Fruit fly (Drosophila melanogaster) whole organism, embryonic: Measurements from ENCODE around the gene pes.

Experiments
- Bdp1 ChIP-seq: fragments of 200-800 bp; sonication (Bioruptor generic); optimal IDR thresholded peaks from 3 replicates; lab custom pipeline; 2016; ENCODE audit warnings: missing biosample characterization, missing genetic modification characterization
- Bteb2 ChIP-seq: fragments of 200-800 bp; sonication (Bioruptor generic); optimal IDR thresholded peaks from 2 replicates; lab custom pipeline; 2016; ENCODE audit warnings: missing biosample characterization, missing genetic modification characterization
- CG10959 ChIP-seq: fragments of 200-800 bp; sonication (Bioruptor generic); IDR thresholded peaks from 2 replicates; pipeline ENCODE4 v1.3.6; 2022; ENCODE audit warnings: missing biosample characterization, missing genetic modification characterization
- CG12104 ChIP-seq: fragments of 200-800 bp; sonication (Bioruptor generic); optimal IDR thresholded peaks from 3 replicates; lab custom pipeline; 2016; ENCODE audit warnings: missing biosample characterization, missing genetic modification characterization
- CG12391 ChIP-seq: fragments of 200-800 bp; sonication (Bioruptor generic); optimal IDR thresholded peaks from 3 replicates; lab custom pipeline; 2018; ENCODE audit warnings: missing biosample characterization, mild to moderate bottlenecking, missing genetic modification characterization, moderate library complexity
- CG13424 ChIP-seq: fragments of 200-800 bp; sonication (Bioruptor generic); optimal IDR thresholded peaks from 2 replicates; lab custom pipeline; 2019; ENCODE audit warnings: missing biosample characterization, mild to moderate bottlenecking, missing genetic modification characterization, moderate library complexity
- CG14667 ChIP-seq: fragments of 200-800 bp; sonication (Bioruptor generic); IDR thresholded peaks from 2 replicates; pipeline ENCODE4 v1.3.6; 2022; ENCODE audit warnings: missing biosample characterization, missing genetic modification characterization
- CG16815 ChIP-seq: fragments of 200-800 bp; sonication (Bioruptor generic); optimal IDR thresholded peaks from 3 replicates; lab custom pipeline; 2017; ENCODE audit warnings: missing biosample characterization, mild to moderate bottlenecking, missing genetic modification characterization
- CG17385 ChIP-seq: fragments of 200-800 bp; sonication (Bioruptor generic); optimal IDR thresholded peaks from 3 replicates; lab custom pipeline; 2018; ENCODE audit warnings: missing biosample characterization, mild to moderate bottlenecking, missing genetic modification characterization
- CG17802 ChIP-seq: fragments of 200-800 bp; sonication (Bioruptor generic); optimal IDR thresholded peaks from 2 replicates; lab custom pipeline; 2018; ENCODE audit warnings: missing biosample characterization, mild to moderate bottlenecking, missing genetic modification characterization, moderate library complexity
- CG31388 ChIP-seq: fragments of 200-800 bp; sonication (Bioruptor generic); optimal IDR thresholded peaks from 2 replicates; lab custom pipeline; 2016; ENCODE audit warnings: missing biosample characterization, missing genetic modification characterization
- CG3838 ChIP-seq: fragments of 200-800 bp; sonication (Bioruptor generic); optimal IDR thresholded peaks from 3 replicates; lab custom pipeline; 2016; ENCODE audit warnings: missing biosample characterization, missing genetic modification characterization
- CG3847 ChIP-seq: fragments of 200-800 bp; sonication (Bioruptor generic); IDR thresholded peaks from 2 replicates; pipeline ENCODE4 v1.3.6; 2022; ENCODE audit warnings: missing biosample characterization, missing genetic modification characterization
- CG4328 ChIP-seq: fragments of 200-800 bp; sonication (Bioruptor generic); optimal IDR thresholded peaks from 3 replicates; lab custom pipeline; 2017; ENCODE audit warnings: missing biosample characterization, missing genetic modification reagents, missing genetic modification characterization
- CG6689 ChIP-seq: fragments of 200-800 bp; sonication (Bioruptor generic); IDR thresholded peaks from 2 replicates; pipeline ENCODE4 v1.3.6; 2022; ENCODE audit warnings: missing biosample characterization, missing genetic modification characterization
- CG6854 ChIP-seq: fragments of 200-800 bp; sonication (Bioruptor generic); optimal IDR thresholded peaks from 3 replicates; lab custom pipeline; 2017; ENCODE audit warnings: missing biosample characterization, mild to moderate bottlenecking, missing genetic modification characterization
- CG7839 ChIP-seq: fragments of 200-800 bp; sonication (Bioruptor generic); optimal IDR thresholded peaks from 3 replicates; lab custom pipeline; 2018; ENCODE audit warnings: missing biosample characterization, mild to moderate bottlenecking, missing genetic modification characterization, moderate library complexity
- CG9727 ChIP-seq: fragments of 200-800 bp; sonication (Bioruptor generic); optimal IDR thresholded peaks from 3 replicates; lab custom pipeline; 2017; ENCODE audit warnings: missing biosample characterization, mild to moderate bottlenecking, missing genetic modification characterization
- Dip2 ChIP-seq: fragments of 200-800 bp; sonication (Bioruptor generic); IDR thresholded peaks from 2 replicates; pipeline ENCODE4 v1.3.6; 2022; ENCODE audit warnings: missing biosample characterization, missing genetic modification characterization
- Doc2 ChIP-seq: fragments of 200-800 bp; sonication (Bioruptor generic); IDR thresholded peaks from 2 replicates; pipeline ENCODE4 v1.3.6; 2022; ENCODE audit warnings: missing biosample characterization, missing genetic modification characterization
- Dp ChIP-seq: fragments of 200-800 bp; sonication (Bioruptor generic); optimal IDR thresholded peaks from 2 replicates; lab custom pipeline; 2018; ENCODE audit warnings: missing biosample characterization, mild to moderate bottlenecking, missing genetic modification characterization, moderate library complexity
- Elba2 ChIP-seq: fragments of 200-800 bp; sonication (Bioruptor generic); optimal IDR thresholded peaks from 3 replicates; lab custom pipeline; 2016; ENCODE audit warnings: missing biosample characterization, missing genetic modification characterization
- Fer3 ChIP-seq: fragments of 200-800 bp; sonication (Bioruptor generic); optimal IDR thresholded peaks from 2 replicates; lab custom pipeline; 2018; ENCODE audit warnings: missing biosample characterization, mild to moderate bottlenecking, missing genetic modification characterization, moderate library complexity
- Gsc ChIP-seq: fragments of 200-800 bp; sonication (Bioruptor generic); IDR thresholded peaks from 2 replicates; pipeline ENCODE4 v1.3.6; 2022; ENCODE audit warnings: missing biosample characterization, missing genetic modification characterization
- H2.0 ChIP-seq: fragments of 200-800 bp; sonication (Bioruptor generic); IDR thresholded peaks from 2 replicates; pipeline ENCODE4 v1.3.6; 2022; ENCODE audit warnings: missing biosample characterization, missing genetic modification characterization
- Nf-YB ChIP-seq: fragments of 200-800 bp; sonication (Bioruptor generic); optimal IDR thresholded peaks from 3 replicates; lab custom pipeline; 2019; ENCODE audit warnings: missing biosample characterization, mild to moderate bottlenecking, missing genetic modification characterization, moderate library complexity
- Oli ChIP-seq: fragments of 200-800 bp; sonication (Bioruptor generic); optimal IDR thresholded peaks from 2 replicates; lab custom pipeline; 2018; ENCODE audit warnings: missing biosample characterization, mild to moderate bottlenecking, missing genetic modification characterization, moderate library complexity
- Opbp ChIP-seq: fragments of 200-800 bp; sonication (Bioruptor generic); IDR thresholded peaks from 3 replicates; pipeline ENCODE4 v1.3.6; 2022; ENCODE audit warnings: missing biosample characterization, missing genetic modification characterization; ENCODE audit not compliant: partially characterized antibody
- Optix ChIP-seq: fragments of 200-800 bp; sonication (Bioruptor generic); IDR thresholded peaks from 3 replicates; pipeline ENCODE4 v1.3.6; 2022; ENCODE audit warnings: missing biosample characterization, missing genetic modification characterization
- PHDP ChIP-seq: fragments of 200-800 bp; sonication (Bioruptor generic); optimal IDR thresholded peaks from 3 replicates; lab custom pipeline; 2018; ENCODE audit warnings: missing biosample characterization, mild to moderate bottlenecking, missing genetic modification characterization, moderate library complexity
- bsh ChIP-seq, 2 experiments: fragments of 200-800 bp; sonication (Bioruptor generic); optimal IDR thresholded peaks; 2 replicates each; lab custom pipeline; 2017 to 2018; ENCODE audit warnings: mild to moderate bottlenecking in 2 of 2, missing biosample characterization in 2 of 2, missing genetic modification characterization in 2 of 2, moderate library complexity in 1 of 2
- btn ChIP-seq: fragments of 200-800 bp; sonication (Bioruptor generic); optimal IDR thresholded peaks from 2 replicates; lab custom pipeline; 2016; ENCODE audit warnings: missing biosample characterization, missing genetic modification characterization
- chm ChIP-seq: fragments of 200-800 bp; sonication (Bioruptor generic); IDR thresholded peaks from 2 replicates; pipeline ENCODE4 v1.3.6; 2022; ENCODE audit warnings: missing biosample characterization, missing genetic modification characterization
- ci ChIP-seq: fragments of 200-800 bp; sonication (Bioruptor generic); IDR thresholded peaks from 3 replicates; pipeline ENCODE4 v1.3.6; 2022; ENCODE audit warnings: missing biosample characterization, missing genetic modification characterization
- dmrt99B ChIP-seq: fragments of 200-800 bp; sonication (Bioruptor generic); optimal IDR thresholded peaks from 2 replicates; lab custom pipeline; 2018; ENCODE audit warnings: missing biosample characterization, mild to moderate bottlenecking, missing genetic modification characterization, moderate library complexity
- dpn ChIP-seq, 2 experiments: fragments of 200-800 bp; sonication (Bioruptor generic); optimal IDR thresholded peaks; 3 replicates each; lab custom pipeline; 2016; ENCODE audit warnings: missing biosample characterization in 2 of 2, missing genetic modification characterization in 2 of 2
- emc ChIP-seq: fragments of 200-800 bp; sonication (Bioruptor generic); optimal IDR thresholded peaks from 2 replicates; lab custom pipeline; 2016; ENCODE audit warnings: missing biosample characterization, missing genetic modification characterization
- ems ChIP-seq: fragments of 200-800 bp; sonication (Bioruptor generic); optimal IDR thresholded peaks from 3 replicates; lab custom pipeline; 2016; ENCODE audit warnings: missing biosample characterization, missing genetic modification characterization
- fd64A ChIP-seq: fragments of 200-800 bp; sonication (Bioruptor generic); optimal IDR thresholded peaks from 3 replicates; lab custom pipeline; 2018; ENCODE audit warnings: missing biosample characterization, mild to moderate bottlenecking, missing genetic modification characterization
- hb ChIP-seq: fragments of 200-800 bp; sonication (Bioruptor generic); IDR thresholded peaks from 3 replicates; pipeline ENCODE4 v1.3.6; 2022; ENCODE audit warnings: missing biosample characterization, missing genetic modification characterization; ENCODE audit not compliant: partially characterized antibody
- hkb ChIP-seq, 2 experiments: fragments of 200-800 bp in 1 of 2; fragments of >200 bp in 1 of 2; sonication (Bioruptor generic) in 1 of 2; IDR thresholded peaks in 1 of 2; optimal IDR thresholded peaks in 1 of 2; 2 replicates each; pipeline versions ENCODE4 v1.3.6 to Lab custom; 2017 to 2022; ENCODE audit warnings: missing biosample characterization in 1 of 2, missing genetic modification characterization in 1 of 2
- luna ChIP-seq: fragments of 200-800 bp; sonication (Bioruptor generic); optimal IDR thresholded peaks from 2 replicates; lab custom pipeline; 2016; ENCODE audit warnings: missing biosample characterization, missing genetic modification characterization
- prd ChIP-seq, 3 experiments: fragments of >200 bp in 2 of 3; fragments of 200-800 bp in 1 of 3; sonication (Bioruptor generic) in 1 of 3; optimal IDR thresholded peaks in 2 of 3; IDR thresholded peaks in 1 of 3; 2 replicates in 2 of 3; 3 replicates in 1 of 3; pipeline versions ENCODE4 v1.3.6 to Lab custom; 2017 to 2022; ENCODE audit warnings: missing biosample characterization in 1 of 3, missing genetic modification characterization in 1 of 3
- sens-2 ChIP-seq: fragments of 200-800 bp; sonication (Bioruptor generic); IDR thresholded peaks from 2 replicates; pipeline ENCODE4 v1.3.6; 2022; ENCODE audit warnings: missing biosample characterization, missing genetic modification characterization
- sima ChIP-seq: fragments of 200-800 bp; sonication (Bioruptor generic); optimal IDR thresholded peaks from 2 replicates; lab custom pipeline; 2016; ENCODE audit warnings: missing biosample characterization, missing genetic modification characterization
- sisA ChIP-seq: fragments of 200-800 bp; sonication (Bioruptor generic); IDR thresholded peaks from 2 replicates; pipeline ENCODE4 v1.3.6; 2022; ENCODE audit warnings: missing biosample characterization, missing genetic modification characterization
- slbo ChIP-seq: fragments of 200-800 bp; sonication (Bioruptor generic); IDR thresholded peaks from 2 replicates; pipeline ENCODE4 v1.3.6; 2022; ENCODE audit warnings: missing biosample characterization, missing genetic modification characterization
- tin ChIP-seq: fragments of 200-800 bp; sonication (Bioruptor generic); optimal IDR thresholded peaks from 3 replicates; lab custom pipeline; 2016; ENCODE audit warnings: missing biosample characterization, missing genetic modification characterization
- toy ChIP-seq: fragments of 200-800 bp; sonication (Bioruptor generic); IDR thresholded peaks from 2 replicates; pipeline ENCODE4 v1.3.6; 2022; ENCODE audit warnings: missing biosample characterization, missing genetic modification characterization
- vnd ChIP-seq: fragments of 200-800 bp; sonication (Bioruptor generic); IDR thresholded peaks from 3 replicates; pipeline ENCODE4 v1.3.6; 2022; ENCODE audit warnings: missing biosample characterization, missing genetic modification characterization; ENCODE audit not compliant: partially characterized antibody

pes gene

dm6 chr2L:8034734-8035133 lies 40.8 kb upstream of the pes start (continued):
- TF ChIP-seq slbo (GFP tag; lab: Robert Waterston, UW) (peak; percentile 72), CG12104 (GFP tag; lab: Kevin White, UChicago) (peak; percentile 18), CG31388 (GFP tag; lab: Kevin White, UChicago) (no peak), bsh (GFP tag; optimal IDR thresholded peaks at IDR 0.05; lab: Kevin White, UChicago) (peak; percentile 34 to 57), H2.0 (GFP tag; lab: Robert Waterston, UW) (peak; percentile 55; the same call in 1 of the 2 replicates), toy (GFP tag; lab: Robert Waterston, UW) (no peak), btn (GFP tag; lab: Kevin White, UChicago) (no peak), Bteb2 (GFP tag; lab: Kevin White, UChicago) (peak; percentile 48), Dp (GFP tag; lab: Kevin White, UChicago) (no peak), CG6689 (GFP tag; lab: Robert Waterston, UW) (peak; percentile 61; the same call in 1 of the 2 replicates), Fer3 (tag; lab: Kevin White, UChicago) (peak; percentile 62), Dip2 (GFP tag; lab: Robert Waterston, UW) (no peak), sisA (GFP tag; lab: Robert Waterston, UW) (peak; percentile 53), Doc2 (GFP tag; lab: Robert Waterston, UW) (no peak), CG3838 (no peak), CG14667 (no peak), Gsc (GFP tag; lab: Robert Waterston, UW) (no peak), ci (peak; percentile 77), CG7839 (tag; lab: Kevin White, UChicago) (peak; percentile 69), emc (GFP tag; lab: Kevin White, UChicago) (no peak), sens-2 (GFP tag; lab: Robert Waterston, UW) (no peak), CG16815 (GFP tag; lab: Kevin White, UChicago) (no peak), tin (GFP tag; lab: Kevin White, UChicago) (peak; percentile 37), Bdp1 (GFP tag; lab: Kevin White, UChicago) (peak; percentile 6), ems (GFP tag; lab: Kevin White, UChicago) (peak; percentile 11), Elba2 (GFP tag; lab: Kevin White, UChicago) (no peak), hkb (optimal IDR thresholded peaks at IDR 0.05; lab: Kevin White, UChicago) (no peak), hkb (GFP tag; IDR thresholded peaks at IDR 0.05; lab: Robert Waterston, UW) (peak; percentile 86), CG17802 (tag; lab: Kevin White, UChicago) (no peak), CG13424 (tag; lab: Kevin White, UChicago) (peak; percentile 56), hb (GFP tag; lab: Robert Waterston, UW) (no peak), Nf-YB (peak; percentile 15), CG9727 (GFP tag; lab: Kevin White, UChicago) (peak; percentile 17), prd (optimal IDR thresholded peaks at IDR 0.05; lab: Kevin White, UChicago) (no peak), prd (GFP tag; IDR thresholded peaks at IDR 0.05; lab: Robert Waterston, UW) (peak; percentile 74; the same call in 2 of the 3 replicates), CG6854 (GFP tag; lab: Kevin White, UChicago) (peak; percentile 34), Optix (GFP tag; lab: Robert Waterston, UW) (0 out of 3 replicates have a peak, but pooled peaks have one; percentile 13), Oli (tag; lab: Kevin White, UChicago) (peak; percentile 70), PHDP (peak; percentile 72), fd64A (no peak), CG12391 (tag; lab: Kevin White, UChicago) (peak; percentile 66), CG10959 (GFP tag; lab: Robert Waterston, UW) (peak; percentile 37; the same call in 1 of the 2 replicates), CG17385 (GFP tag; lab: Kevin White, UChicago) (peak; percentile 63), dmrt99B (tag; lab: Kevin White, UChicago) (peak; percentile 72), chm (GFP tag; lab: Robert Waterston, UW) (peak; percentile 67; the same call in 1 of the 2 replicates), vnd (GFP tag; lab: Robert Waterston, UW) (no peak), CG4328 (GFP tag; lab: Kevin White, UChicago) (no peak), luna (GFP tag; lab: Kevin White, UChicago) (no peak), Opbp (GFP tag; lab: Robert Waterston, UW) (no peak), sima (no peak), dpn (GFP tag; optimal IDR thresholded peaks at IDR 0.05; lab: Kevin White, UChicago) (peak; percentile 34 to 54), CG3847 (peak; percentile 43)
